Worm (Caenorhabditis elegans): Measurements from ENCODE around the gene srh-138.

The srh-138 gene

ce11 chrV:16483681-16484080, 12.9 kb upstream of the srh-138 start, which contains the start of gene srh-139:
Gene srh-139, plus strand, starts transcription at chrV:16483981.
- TF ChIP-seq nhr-19 (GFP tag; conservative IDR thresholded peaks at IDR 0.05) (no peak), hlh-4 (tag; optimal IDR thresholded peaks at IDR 0.05) (no peak), pag-3 (tag; optimal IDR thresholded peaks at IDR 0.05; ENCODE audit: borderline replicate concordance, insufficient read depth) (no peak), pqm-1 (tag; optimal IDR thresholded peaks at IDR 0.05) (no peak), ceh-8 (GFP tag; optimal IDR thresholded peaks at IDR 0.05) (no peak), efl-3 (GFP tag; optimal IDR thresholded peaks at IDR 0.05) (no peak), snpc-4 (tag; optimal IDR thresholded peaks at IDR 0.05) (no peak), lin-39 (tag; optimal IDR thresholded peaks at IDR 0.05) (no peak), ceh-63 (GFP tag; optimal IDR thresholded peaks at IDR 0.05) (no peak), hpl-2 (GFP tag; optimal IDR thresholded peaks at IDR 0.05) (no peak), egl-27 (tag; optimal IDR thresholded peaks at IDR 0.05) (no peak)

ce11 chrV:16483044-16483443, 12.2 kb upstream of the srh-138 start, which contains the start of gene F57E7.2:
Gene F57E7.2, minus strand, starts transcription at chrV:16483144.
- TF ChIP-seq rnt-1 (tag; optimal IDR thresholded peaks at IDR 0.05) (no peak), pag-3 (tag; optimal IDR thresholded peaks at IDR 0.05; ENCODE audit: borderline replicate concordance, insufficient read depth) (no peak), nhr-76 (tag; optimal IDR thresholded peaks at IDR 0.05) (no peak), hlh-17 (GFP tag; optimal IDR thresholded peaks at IDR 0.05; ENCODE audit: borderline replicate concordance) (no peak), unc-86 (tag; optimal IDR thresholded peaks at IDR 0.05) (no peak), lin-15B (tag; optimal IDR thresholded peaks at IDR 0.05) (no peak), tbx-2 (tag; optimal IDR thresholded peaks at IDR 0.05) (no peak), efl-3 (GFP tag; optimal IDR thresholded peaks at IDR 0.05) (no peak), lin-13 (GFP tag; optimal IDR thresholded peaks at IDR 0.05) (no peak), fkh-4 (tag; optimal IDR thresholded peaks at IDR 0.05; ENCODE audit: borderline replicate concordance) (no peak), nhr-47 (tag; optimal IDR thresholded peaks at IDR 0.05) (no peak), lin-35 (GFP tag; optimal IDR thresholded peaks at IDR 0.05) (no peak), vab-15 (tag; optimal IDR thresholded peaks at IDR 0.05) (no peak), egl-27 (tag; optimal IDR thresholded peaks at IDR 0.05) (no peak), C16A3.4 (tag; optimal IDR thresholded peaks at IDR 0.05) (no peak), unc-30 (tag; optimal IDR thresholded peaks at IDR 0.05) (no peak), dsc-1 (tag; optimal IDR thresholded peaks at IDR 0.05) (no peak)

- TF ChIP-seq ztf-4 (tag; optimal IDR thresholded peaks at IDR 0.05) (no peak), nhr-11 (tag; optimal IDR thresholded peaks at IDR 0.05) (no peak), nhr-71 (tag; optimal IDR thresholded peaks at IDR 0.05) (no peak), pax-3 (tag; optimal IDR thresholded peaks at IDR 0.05) (no peak)
Measured at ce11 chrV:16480919-16481630, 10.3 kb upstream of the srh-138 start, which contains the start of the genes F57E7.4 and spig-6. Gene F57E7.4, minus strand, starts transcription at chrV:16481019. Gene spig-6, plus strand, starts transcription at chrV:16481580.

- TF ChIP-seq nhr-85 (tag) (no peak), efl-1 (optimal IDR thresholded peaks at IDR 0.05) (no peak), efl-1 (GFP tag; optimal IDR thresholded peaks at IDR 0.05 in 1 of 2) (peak in 1 of 2 experiments; percentile 16), F16B12.6 (tag; optimal IDR thresholded peaks at IDR 0.05) (no peak)
Measured at ce11 chrV:16479275-16479674, 8.5 kb upstream of the srh-138 start, which contains the start of gene T08G3.11. Gene T08G3.11, minus strand, starts transcription at chrV:16479375.

- TF ChIP-seq vab-15 (tag; optimal IDR thresholded peaks at IDR 0.05), result no peak
- no peak for TF ChIP-seq unc-98 (GFP tag; IDR thresholded peaks at IDR 0.05)
- TF ChIP-seq nhr-28 (tag; optimal IDR thresholded peaks at IDR 0.05), result no peak
- TF ChIP-seq ceh-8 (GFP tag; optimal IDR thresholded peaks at IDR 0.05), result no peak
- TF ChIP-seq ceh-88 (GFP tag; IDR thresholded peaks at IDR 0.05), result no peak
- no peak for TF ChIP-seq ets-5 (GFP tag; IDR thresholded peaks at IDR 0.05)
- TF ChIP-seq isw-1 (GFP tag; IDR thresholded peaks at IDR 0.05), result no peak
- no peak for TF ChIP-seq nhr-84 (tag; optimal IDR thresholded peaks at IDR 0.05)
- TF ChIP-seq tbx-2 (tag; optimal IDR thresholded peaks at IDR 0.05), result no peak
- no peak for TF ChIP-seq Y116A8C.19 (tag; optimal IDR thresholded peaks at IDR 0.05; ENCODE audit: borderline replicate concordance)
- TF ChIP-seq snpc-4 (tag; optimal IDR thresholded peaks at IDR 0.05), result no peak
- no peak for TF ChIP-seq mdl-1 (tag; optimal IDR thresholded peaks at IDR 0.05)
- TF ChIP-seq fos-1 (tag; optimal IDR thresholded peaks at IDR 0.05), result no peak
- no peak for TF ChIP-seq rnt-1 (tag; optimal IDR thresholded peaks at IDR 0.05)
- no peak for TF ChIP-seq swsn-7 (tag; optimal IDR thresholded peaks at IDR 0.05)
- no peak for TF ChIP-seq unc-130 (tag; optimal IDR thresholded peaks at IDR 0.05)
Measured at ce11 chrV:16471995-16472563, 1.3 kb upstream of the srh-138 start, which contains the start of gene srw-35. Gene srw-35, plus strand, starts transcription at chrV:16472513.
